Fruit fly (Drosophila melanogaster) whole organism, embryonic: ENCODE results near the gene CG10947.
"Not testable (repeated sequence)": the region's sequence is repeated elsewhere in the genome, so short reads cannot be mapped to it uniquely, and the experiment has no call there.

ENCODE experiments used
- Adf1 ChIP-seq: fragments of 200-800 bp; sonication (Bioruptor generic); IDR thresholded peaks from 2 replicates; pipeline ENCODE4 v1.3.6; 2022; ENCODE audit warnings: missing biosample characterization, missing genetic modification characterization
- Aef1 ChIP-seq: fragments of 200-800 bp; sonication (Bioruptor generic); IDR thresholded peaks from 3 replicates; pipeline ENCODE4 v1.3.6; 2022; ENCODE audit warnings: missing biosample characterization, missing genetic modification characterization
- Awh ChIP-seq: fragments of 200-800 bp; sonication (Bioruptor generic); IDR thresholded peaks from 2 replicates; pipeline ENCODE4, ENCODE4 v1.3.6; 2022; ENCODE audit warnings: missing biosample characterization, missing genetic modification characterization
- Blimp-1 ChIP-seq: fragments of 200-800 bp; sonication (Bioruptor generic); optimal IDR thresholded peaks from 3 replicates; lab custom pipeline; 2018; ENCODE audit warnings: missing biosample characterization, missing genetic modification characterization, mild to moderate bottlenecking, moderate library complexity, missing genetic modification reagents
- CG10959 ChIP-seq: fragments of 200-800 bp; sonication (Bioruptor generic); IDR thresholded peaks from 2 replicates; pipeline ENCODE4 v1.3.6; 2022; ENCODE audit warnings: missing biosample characterization, missing genetic modification characterization
- CG15073 ChIP-seq: fragments of 200-800 bp; sonication (Bioruptor generic); optimal IDR thresholded peaks from 2 replicates; lab custom pipeline; 2016; ENCODE audit warnings: missing biosample characterization, missing genetic modification characterization
- CG15269 ChIP-seq: fragments of 200-800 bp; sonication (Bioruptor generic); optimal IDR thresholded peaks from 2 replicates; lab custom pipeline; 2018; ENCODE audit warnings: missing biosample characterization, mild to moderate bottlenecking, missing genetic modification characterization, moderate library complexity
- CG15696 ChIP-seq: fragments of 200-800 bp; sonication (Bioruptor generic); optimal IDR thresholded peaks from 2 replicates; lab custom pipeline; 2019; ENCODE audit warnings: missing biosample characterization, mild to moderate bottlenecking, missing genetic modification characterization, moderate library complexity
- CG1603 ChIP-seq: fragments of 200-800 bp; sonication (Bioruptor generic); optimal IDR thresholded peaks from 2 replicates; lab custom pipeline; 2019; ENCODE audit warnings: missing biosample characterization, mild to moderate bottlenecking, missing genetic modification characterization, moderate library complexity
- CG33213 ChIP-seq: fragments of 200-800 bp; sonication (Bioruptor generic); optimal IDR thresholded peaks from 3 replicates; lab custom pipeline; 2016; ENCODE audit warnings: missing biosample characterization, missing genetic modification characterization
- CG3995 ChIP-seq: fragments of 200-800 bp; sonication (Bioruptor generic); optimal IDR thresholded peaks from 3 replicates; lab custom pipeline; 2016; ENCODE audit warnings: missing biosample characterization, missing genetic modification characterization
- CG8281 ChIP-seq: fragments of 200-800 bp; sonication (Bioruptor generic); optimal IDR thresholded peaks from 2 replicates; lab custom pipeline; 2018; ENCODE audit warnings: missing biosample characterization, mild to moderate bottlenecking, missing genetic modification characterization, moderate library complexity
- CG8290 ChIP-seq, 3 experiments: fragments of 200-800 bp; sonication (Bioruptor generic); optimal IDR thresholded peaks; 2 replicates each; lab custom pipeline; 2016 to 2019; ENCODE audit warnings: missing biosample characterization in 3 of 3, missing genetic modification characterization in 3 of 3, mild to moderate bottlenecking in 2 of 3, moderate library complexity in 1 of 3
- CG8359 ChIP-seq: fragments of 200-800 bp; sonication (Bioruptor generic); optimal IDR thresholded peaks from 2 replicates; lab custom pipeline; 2017; ENCODE audit warnings: missing biosample characterization, mild to moderate bottlenecking, missing genetic modification characterization, borderline replicate concordance
- CG8478 ChIP-seq: fragments of >200 bp; optimal IDR thresholded peaks from 2 replicates; lab custom pipeline; 2018
- CTCF ChIP-seq: fragments of 200-800 bp; sonication (Bioruptor generic); optimal IDR thresholded peaks from 2 replicates; lab custom pipeline; 2017; ENCODE audit warnings: missing biosample characterization, mild to moderate bottlenecking, missing genetic modification characterization, moderate library complexity
- Dfd ChIP-seq, 2 experiments: fragments of >200 bp; optimal IDR thresholded peaks; 2 replicates each; lab custom pipeline; 2017; ENCODE audit warnings: missing biosample characterization in 2 of 2, missing genetic modification characterization in 2 of 2
- Drgx ChIP-seq: fragments of 200-800 bp; sonication (Bioruptor generic); IDR thresholded peaks from 2 replicates; pipeline ENCODE4 v1.3.6; 2022; ENCODE audit warnings: missing biosample characterization, missing genetic modification characterization
- ERR ChIP-seq: fragments of 200-800 bp; sonication (Bioruptor generic); optimal IDR thresholded peaks from 2 replicates; lab custom pipeline; 2016; ENCODE audit warnings: missing biosample characterization, missing genetic modification characterization
- Ets65A ChIP-seq: fragments of 200-800 bp; sonication (Bioruptor generic); peaks from one replicate; lab custom pipeline; 2016; ENCODE audit warnings: missing biosample characterization, missing genetic modification characterization
- HLH3B ChIP-seq: fragments of 200-800 bp; sonication (Bioruptor generic); IDR thresholded peaks from 2 replicates; pipeline ENCODE4 v1.3.6; 2022; ENCODE audit warnings: missing biosample characterization, missing genetic modification characterization
- Hmx ChIP-seq: fragments of 200-800 bp; sonication (Bioruptor generic); optimal IDR thresholded peaks from 2 replicates; lab custom pipeline; 2016; ENCODE audit warnings: missing biosample characterization, missing genetic modification characterization
- Jarid2 ChIP-seq: fragments of 200-800 bp; sonication (Bioruptor generic); optimal IDR thresholded peaks from 3 replicates; lab custom pipeline; 2017; ENCODE audit warnings: mild to moderate bottlenecking, missing biosample characterization, missing genetic modification reagents, missing genetic modification characterization
- Mes4 ChIP-seq: fragments of 200-800 bp; sonication (Bioruptor generic); optimal IDR thresholded peaks from 2 replicates; lab custom pipeline; 2016; ENCODE audit warnings: missing biosample characterization, missing genetic modification characterization
- Oli ChIP-seq: fragments of 200-800 bp; sonication (Bioruptor generic); optimal IDR thresholded peaks from 2 replicates; lab custom pipeline; 2018; ENCODE audit warnings: missing biosample characterization, mild to moderate bottlenecking, missing genetic modification characterization, moderate library complexity
- ato ChIP-seq: fragments of 200-800 bp; sonication (Bioruptor generic); IDR thresholded peaks from 2 replicates; pipeline ENCODE4 v1.3.6; 2022; ENCODE audit warnings: missing biosample characterization, missing genetic modification characterization; ENCODE audit not compliant: partially characterized antibody
- bsh ChIP-seq, 2 experiments: fragments of 200-800 bp; sonication (Bioruptor generic); optimal IDR thresholded peaks; 2 replicates each; lab custom pipeline; 2017 to 2018; ENCODE audit warnings: mild to moderate bottlenecking in 2 of 2, missing biosample characterization in 2 of 2, missing genetic modification characterization in 2 of 2, moderate library complexity in 1 of 2
- cg ChIP-seq: fragments of 200-800 bp; sonication (Bioruptor generic); optimal IDR thresholded peaks from 3 replicates; lab custom pipeline; 2019; ENCODE audit warnings: missing biosample characterization, mild to moderate bottlenecking, missing genetic modification characterization, moderate library complexity
- crol ChIP-seq: fragments of 200-800 bp; sonication (Bioruptor generic); IDR thresholded peaks from 2 replicates; pipeline ENCODE4 v1.3.6; 2022; ENCODE audit warnings: missing biosample characterization, missing genetic modification characterization
- fd64A ChIP-seq: fragments of 200-800 bp; sonication (Bioruptor generic); optimal IDR thresholded peaks from 3 replicates; lab custom pipeline; 2018; ENCODE audit warnings: missing biosample characterization, mild to moderate bottlenecking, missing genetic modification characterization
- fu2 ChIP-seq: fragments of 200-800 bp; sonication (Bioruptor generic); optimal IDR thresholded peaks from 2 replicates; lab custom pipeline; 2016; ENCODE audit warnings: missing biosample characterization, missing genetic modification characterization
- hkb ChIP-seq, 2 experiments: fragments of 200-800 bp in 1 of 2; fragments of >200 bp in 1 of 2; sonication (Bioruptor generic) in 1 of 2; IDR thresholded peaks in 1 of 2; optimal IDR thresholded peaks in 1 of 2; 2 replicates each; pipeline versions ENCODE4 v1.3.6 to Lab custom; 2017 to 2022; ENCODE audit warnings: missing biosample characterization in 1 of 2, missing genetic modification characterization in 1 of 2
- ken ChIP-seq: fragments of 200-800 bp; sonication (Bioruptor generic); IDR thresholded peaks from 3 replicates; pipeline ENCODE4 v1.3.6; 2022; ENCODE audit warnings: missing biosample characterization, missing genetic modification characterization
- pum ChIP-seq: fragments of 200-800 bp; sonication (Bioruptor generic); optimal IDR thresholded peaks from 2 replicates; lab custom pipeline; 2016; ENCODE audit warnings: missing biosample characterization, missing genetic modification characterization
- salm ChIP-seq: fragments of 200-800 bp; sonication (Bioruptor generic); optimal IDR thresholded peaks from 2 replicates; lab custom pipeline; 2018; ENCODE audit warnings: missing biosample characterization, mild to moderate bottlenecking, missing genetic modification characterization
- unc-4 ChIP-seq: fragments of 200-800 bp; sonication (Bioruptor generic); IDR thresholded peaks from 2 replicates; pipeline ENCODE4 v1.3.6; 2022; ENCODE audit warnings: missing biosample characterization, missing genetic modification characterization; ENCODE audit not compliant: partially characterized antibody
- vvl ChIP-seq: fragments of 200-800 bp; sonication (Bioruptor generic); IDR thresholded peaks from 2 replicates; pipeline ENCODE4 v1.3.6; 2022; ENCODE audit warnings: missing biosample characterization, missing genetic modification characterization
- z ChIP-seq: fragments of 200-800 bp; sonication (Bioruptor generic); IDR thresholded peaks from 3 replicates; pipeline ENCODE4 v1.3.6; 2022; ENCODE audit warnings: missing biosample characterization, missing genetic modification characterization
- zfh2 ChIP-seq: fragments of 200-800 bp; sonication (Bioruptor generic); optimal IDR thresholded peaks from 2 replicates; lab custom pipeline; 2016; ENCODE audit warnings: missing biosample characterization, missing genetic modification characterization

CG10947 gene

dm6 chr2L:20458975-20459374, 44.4 kb upstream of the CG10947 start, which contains the start of the genes CG18858 and Cdc23:
Gene CG18858 (minus strand): TSS chr2L:20459075.
Gene Cdc23 (plus strand): TSS chr2L:20459342.
- not testable (repeated sequence) for TF ChIP-seq CG3995; CG15073 (GFP tag; lab: Kevin White, UChicago); vvl

dm6 chr2L:20449864-20450263, 35.3 kb upstream of the CG10947 start, which contains the start of the genes CG31683 and CG31687:
Gene CG31683 (minus strand): TSS chr2L:20449964.
Gene CG31687 (plus strand): TSS chr2L:20450225.
- TF ChIP-seq Blimp-1 (GFP tag; lab: Kevin White, UChicago); salm; CG33213 (GFP tag; lab: Kevin White, UChicago): not testable (repeated sequence)

dm6 chr2L:20438474-20438873, 23.9 kb upstream of the CG10947 start:
- TF ChIP-seq Ets65A (GFP tag; lab: Kevin White, UChicago) (peak; percentile 79), Adf1 (GFP tag; lab: Robert Waterston, UW) (no peak), cg (peak; percentile 15), Dfd (GFP tag; optimal IDR thresholded peaks at IDR 0.05; lab: Kevin White, UChicago) (peak in 1 of 2 experiments; percentile 65), CG8478 (peak; percentile 2)

dm6 chr2L:20437873-20438272, 23.3 kb upstream of the CG10947 start:
- peak; percentile 76 for TF ChIP-seq CTCF (GFP tag; lab: Kevin White, UChicago)
- no peak for TF ChIP-seq fd64A (GFP tag; lab: Kevin White, UChicago)

- no peak for TF ChIP-seq crol (GFP tag; lab: Robert Waterston, UW)
- TF ChIP-seq unc-4 = no peak
- no peak for TF ChIP-seq CG8359 (GFP tag; lab: Kevin White, UChicago)
- TF ChIP-seq Aef1 (GFP tag; lab: Robert Waterston, UW) = no peak
- TF ChIP-seq CG15696 (tag; lab: Kevin White, UChicago) = no peak
- no peak for TF ChIP-seq Jarid2 (GFP tag; lab: Kevin White, UChicago)
- TF ChIP-seq Oli = no peak
- TF ChIP-seq Mes4 (GFP tag; lab: Kevin White, UChicago) = no peak
These were observed 20.6 kb upstream of the CG10947 start for dm6 chr2L:20435199-20435598.

dm6 chr2L:20434779-20435178, 20.2 kb upstream of the CG10947 start:
- TF ChIP-seq CG15269 (tag; lab: Kevin White, UChicago) = no peak
- peak; percentile 30; the same call in 1 of the 2 replicates for TF ChIP-seq Drgx (GFP tag; lab: Robert Waterston, UW)

dm6 chr2L:20431210-20431609, 16.6 kb upstream of the CG10947 start:
- 0 out of 2 replicates have a peak, but pooled peaks have one; percentile 22 for TF ChIP-seq Awh
- TF ChIP-seq fu2 (GFP tag; lab: Kevin White, UChicago) = no peak
- TF ChIP-seq pum (GFP tag; lab: Kevin White, UChicago) = no peak
- no peak for TF ChIP-seq ato
- TF ChIP-seq zfh2 = no peak
- TF ChIP-seq Ets65A (GFP tag; lab: Kevin White, UChicago) = peak; percentile 48
- TF ChIP-seq ERR (GFP tag; lab: Kevin White, UChicago) = peak; percentile 46
- peak in 1 of 2 experiments; percentile 5 for TF ChIP-seq bsh (GFP tag; optimal IDR thresholded peaks at IDR 0.05; lab: Kevin White, UChicago)
- 0 out of 2 replicates have a peak, but pooled peaks have one; percentile 6 for TF ChIP-seq CG10959 (GFP tag; lab: Robert Waterston, UW)
- TF ChIP-seq ken (GFP tag; lab: Robert Waterston, UW) = no peak
- TF ChIP-seq CG8281 = no peak
- 0 out of 3 replicates have a peak, but pooled peaks have one; percentile 7 for TF ChIP-seq z (GFP tag; lab: Robert Waterston, UW)
- no peak for TF ChIP-seq hkb (optimal IDR thresholded peaks at IDR 0.05; lab: Kevin White, UChicago)
- 0 out of 2 replicates have a peak, but pooled peaks have one; percentile 12 for TF ChIP-seq hkb (GFP tag; IDR thresholded peaks at IDR 0.05; lab: Robert Waterston, UW)
- TF ChIP-seq Hmx (GFP tag; lab: Kevin White, UChicago) = no peak
- peak; percentile 25; the same call in 1 of the 2 replicates for TF ChIP-seq HLH3B
- TF ChIP-seq CG1603 (tag; lab: Kevin White, UChicago) = peak; percentile 25
- TF ChIP-seq CG8290 (GFP tag; optimal IDR thresholded peaks at IDR 0.05; lab: Kevin White, UChicago) = no peak
- TF ChIP-seq CG8290 (tag; optimal IDR thresholded peaks at IDR 0.05; lab: Kevin White, UChicago) = peak in 1 of 2 experiments; percentile 28
